Fruit fly (Drosophila melanogaster) Kc167 (cell line): ENCODE data around the gene CG14983.

ENCODE experiments used
- Myc ChIP-seq: fragments of >200 bp; optimal IDR thresholded peaks from 2 replicates; lab custom pipeline; 2017; ENCODE audit warnings: missing external identifiers
- h ChIP-seq: fragments of >200 bp; optimal IDR thresholded peaks from 3 replicates; lab custom pipeline; 2018; ENCODE audit warnings: missing external identifiers
- insv ChIP-seq: fragments of >200 bp; optimal IDR thresholded peaks from 3 replicates; lab custom pipeline; 2018; ENCODE audit warnings: missing external identifiers
- psq ChIP-seq: fragments of >200 bp; optimal IDR thresholded peaks from 2 replicates; lab custom pipeline; 2017; ENCODE audit warnings: missing external identifiers
- ttk ChIP-seq: sonication (Bioruptor generic); optimal IDR thresholded peaks from 2 replicates; lab custom pipeline; 2017; ENCODE audit warnings: missing external identifiers

dm6 chr3L:3983466-3983946 lies 34.4 kb upstream of the CG14983 start, which contains the start of gene scrt:
- TF ChIP-seq psq (lab: Kevin White, UChicago): no peak
- no peak for TF ChIP-seq insv (lab: Kevin White, UChicago)
- no peak for TF ChIP-seq h
- TF ChIP-seq Myc (lab: Kevin White, UChicago): no peak
- no peak for TF ChIP-seq ttk (lab: Kevin White, UChicago)
